Fruit fly (Drosophila melanogaster) whole organism: ENCODE data around the gene wam.

Experiments used
- CG8478 ChIP-seq: fragments of >200 bp; optimal IDR thresholded peaks from 2 replicates; lab custom pipeline; 2018; ENCODE audit warnings: inconsistent platforms
- Dll ChIP-seq: fragments of >200 bp; optimal IDR thresholded peaks from 2 replicates; lab custom pipeline; 2017
- EcR ChIP-seq, 2 experiments: fragments of >200 bp; optimal IDR thresholded peaks; 2 replicates each; lab custom pipeline; 2017; ENCODE audit warnings: missing biosample characterization in 2 of 2, missing genetic modification characterization in 2 of 2, missing genetic modification reagents in 2 of 2
- pan ChIP-seq: fragments of >200 bp; optimal IDR thresholded peaks from 2 replicates; lab custom pipeline; 2017
- psq ChIP-seq: fragments of >200 bp; optimal IDR thresholded peaks from 2 replicates; lab custom pipeline; 2017
- usp ChIP-seq: fragments of >200 bp; optimal IDR thresholded peaks from 2 replicates; lab custom pipeline; 2017; ENCODE audit warnings: missing biosample characterization, missing genetic modification characterization, mixed read lengths

Gene wam

DNA sequence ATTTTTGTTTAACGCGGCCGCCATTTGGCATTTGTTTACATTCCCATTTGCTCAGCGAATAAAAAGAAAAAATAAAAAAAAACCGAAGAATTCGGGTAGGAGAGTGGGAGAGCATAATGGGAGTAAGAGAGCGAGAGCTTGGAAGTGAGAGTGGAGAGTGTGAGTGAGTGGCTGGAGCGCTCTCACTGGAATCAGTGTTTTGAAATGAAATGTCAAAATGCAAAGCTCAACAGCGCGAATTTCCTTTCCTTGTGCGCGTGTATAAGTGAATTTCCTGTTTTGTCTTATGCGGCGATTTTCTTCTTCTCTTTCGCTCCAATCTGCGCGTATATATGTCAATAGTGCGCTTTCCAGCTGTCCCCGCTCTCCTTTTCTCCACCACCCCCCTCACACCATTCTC, 48.8 kb downstream of the wam start:
- TF ChIP-seq usp: no peak
- TF ChIP-seq pan: no peak
- TF ChIP-seq EcR (GFP tag; optimal IDR thresholded peaks at IDR 0.05; lab: Kevin White, UChicago): no peak
- no peak for TF ChIP-seq CG8478 (lab: Kevin White, UChicago)
- TF ChIP-seq Dll: no peak
- TF ChIP-seq psq (lab: Kevin White, UChicago): no peak
